Worm (Caenorhabditis elegans) whole organism, late embryonic: ENCODE results near the gene W08E12.6.

Source experiments
- C38D4.7 ChIP-seq: fragments of 200-800 bp; sonication (Bioruptor generic); optimal IDR thresholded peaks from 2 replicates; lab custom pipeline; 2018; ENCODE audit warnings: mild to moderate bottlenecking, missing genetic modification characterization, moderate library complexity, missing compliant biosample characterization
- Y22D7AL.16 ChIP-seq: sonication (generic microtip); optimal IDR thresholded peaks from 2 replicates; lab custom pipeline; 2016; ENCODE audit warnings: missing genetic modification characterization, missing compliant biosample characterization
- ama-1 ChIP-seq: fragments of 150-350 bp; optimal IDR thresholded peaks from 2 replicates; lab custom pipeline; 2014
- dmd-4 ChIP-seq: sonication (generic microtip); optimal IDR thresholded peaks from 2 replicates; lab custom pipeline; 2016; ENCODE audit warnings: borderline replicate concordance, missing genetic modification characterization, missing compliant biosample characterization
- ets-4 ChIP-seq: sonication (generic microtip); optimal IDR thresholded peaks from 2 replicates; lab custom pipeline; 2016; ENCODE audit warnings: missing genetic modification characterization, missing compliant biosample characterization
- fkh-10 ChIP-seq: fragments of 150-350 bp; optimal IDR thresholded peaks from 2 replicates; lab custom pipeline; 2014; ENCODE audit warnings: missing biosample characterization, missing genetic modification reagents, missing genetic modification characterization
- hlh-15 ChIP-seq: sonication (generic microtip); optimal IDR thresholded peaks from 2 replicates; lab custom pipeline; 2016; ENCODE audit warnings: missing genetic modification characterization, missing compliant biosample characterization
- pqm-1 ChIP-seq: sonication (generic microtip); optimal IDR thresholded peaks from 2 replicates; lab custom pipeline; 2016; ENCODE audit warnings: missing genetic modification characterization, missing compliant biosample characterization
- sox-4 ChIP-seq: sonication (generic microtip); optimal IDR thresholded peaks from 2 replicates; lab custom pipeline; 2017; ENCODE audit warnings: mild to moderate bottlenecking, missing genetic modification characterization, inconsistent platforms, missing compliant biosample characterization
- tbx-2 ChIP-seq: sonication (generic microtip); optimal IDR thresholded peaks from 2 replicates; lab custom pipeline; 2016; ENCODE audit warnings: missing genetic modification characterization, missing compliant biosample characterization

ce11 chrIV:3293800-3294493, 4.5 kb upstream of the W08E12.6 start:
- TF ChIP-seq ama-1 (no peak), pqm-1 (no peak), fkh-10 (GFP tag; lab: Kevin White, UChicago) (no peak), tbx-2 (tag; lab: Kevin White, UChicago) (no peak), hlh-15 (tag; lab: Kevin White, UChicago) (no peak), Y22D7AL.16 (tag; lab: Kevin White, UChicago) (no peak), sox-4 (tag; lab: Kevin White, UChicago) (no peak), C38D4.7 (GFP tag; lab: Kevin White, UChicago) (no peak), ets-4 (tag; lab: Kevin White, UChicago) (no peak), dmd-4 (no peak)
